Fruit fly (Drosophila melanogaster): ENCODE results near the gene Dpy-30L2.

dm6 chr3L:4059293-4059820 is 11.8 kb upstream of the Dpy-30L2 start, which contains the start of gene Ugt305A1:
- TF ChIP-seq h (optimal IDR thresholded peaks at IDR 0.05) (no peak), psq (optimal IDR thresholded peaks at IDR 0.05) (no peak), insv (optimal IDR thresholded peaks at IDR 0.05) (no peak), Myc (optimal IDR thresholded peaks at IDR 0.05) (no peak), Sin3A (optimal IDR thresholded peaks at IDR 0.05) (no peak), ttk (optimal IDR thresholded peaks at IDR 0.05) (no peak)

All from Kc167 (cell line).